Fruit fly (Drosophila melanogaster) whole organism, prepupa: Measurements from ENCODE around the gene Eig71Eh.

Source experiments
- CG32006 ChIP-seq: fragments of 200-800 bp; sonication (Bioruptor generic); optimal IDR thresholded peaks from 3 replicates; lab custom pipeline; 2017; ENCODE audit warnings: missing biosample characterization, mild to moderate bottlenecking, missing genetic modification characterization
- CG6854 ChIP-seq: fragments of 200-800 bp; sonication (Bioruptor generic); optimal IDR thresholded peaks from 2 replicates; lab custom pipeline; 2017; ENCODE audit warnings: missing biosample characterization, mild to moderate bottlenecking, missing genetic modification characterization
- Eip75B ChIP-seq: fragments of 200-800 bp; sonication (Bioruptor generic); optimal IDR thresholded peaks from 3 replicates; lab custom pipeline; 2016; ENCODE audit warnings: missing biosample characterization, missing genetic modification characterization
- fkh ChIP-seq: fragments of 200-800 bp; sonication (Bioruptor generic); optimal IDR thresholded peaks from 3 replicates; lab custom pipeline; 2017; ENCODE audit warnings: missing biosample characterization, mild to moderate bottlenecking, missing genetic modification characterization, moderate library complexity

- no peak for TF ChIP-seq fkh (GFP tag; lab: Kevin White, UChicago)
- no peak for TF ChIP-seq Eip75B (GFP tag; lab: Kevin White, UChicago)
- TF ChIP-seq CG32006 (GFP tag; lab: Kevin White, UChicago) = no peak
- no peak for TF ChIP-seq CG6854 (GFP tag; lab: Kevin White, UChicago)
Observed at dm6 chr3L:15624097-15624496, 35.1 kb downstream of the Eig71Eh start.
